Worm (Caenorhabditis elegans) whole organism, L1 larva: ENCODE results near the gene fzr-1.

ENCODE experiments used
- F16B12.6 ChIP-seq: fragments of 150-350 bp; optimal IDR thresholded peaks from 2 replicates; lab custom pipeline; 2014; ENCODE audit warnings: missing biosample characterization, missing genetic modification characterization
- ama-1 ChIP-seq: fragments of 150-350 bp; optimal IDR thresholded peaks from 2 replicates; lab custom pipeline; 2014
- ceh-63 ChIP-seq: fragments of 200-800 bp; sonication (Bioruptor generic); optimal IDR thresholded peaks from 2 replicates; lab custom pipeline; 2018; ENCODE audit warnings: mild to moderate bottlenecking, missing genetic modification characterization, missing compliant biosample characterization
- efl-1 ChIP-seq, 4 experiments: fragments of 150-350 bp; optimal IDR thresholded peaks in 3 of 4; peaks in 1 of 4; 1 replicate in 1 of 4; 2 replicates in 3 of 4; lab custom pipeline; 2014; ENCODE audit warnings: missing biosample characterization in 2 of 4, missing genetic modification characterization in 2 of 4, missing genetic modification reagents in 2 of 4
- ets-5 ChIP-seq: fragments of 200-800 bp; sonication (Bioruptor generic); IDR thresholded peaks from 2 replicates; pipeline ENCODE4 v1.3.6; 2022; ENCODE audit warnings: missing genetic modification characterization, missing compliant biosample characterization
- fkh-4 ChIP-seq: sonication (generic microtip); optimal IDR thresholded peaks from 2 replicates; lab custom pipeline; 2016; ENCODE audit warnings: missing compliant biosample characterization, missing genetic modification characterization, borderline replicate concordance
- fkh-8 ChIP-seq: sonication (generic microtip); optimal IDR thresholded peaks from 2 replicates; lab custom pipeline; 2016; ENCODE audit warnings: mild to moderate bottlenecking, missing genetic modification characterization, missing compliant biosample characterization
- grh-1 ChIP-seq: fragments of 200-800 bp; sonication (Bioruptor generic); IDR thresholded peaks from 2 replicates; pipeline ENCODE4 v1.3.6; 2022; ENCODE audit warnings: missing genetic modification reagents, missing genetic modification characterization, missing compliant biosample characterization
- isw-1 ChIP-seq: fragments of 200-800 bp; sonication (Bioruptor generic); IDR thresholded peaks from 2 replicates; pipeline ENCODE4 v1.3.6; 2022; ENCODE audit warnings: missing genetic modification characterization, missing compliant biosample characterization
- jun-1 ChIP-seq: fragments of 150-350 bp; optimal IDR thresholded peaks from 2 replicates; lab custom pipeline; 2014; ENCODE audit warnings: missing biosample characterization, missing genetic modification reagents, missing genetic modification characterization
- lin-14 ChIP-seq: fragments of 200-800 bp; sonication (Bioruptor generic); optimal IDR thresholded peaks from 2 replicates; lab custom pipeline; 2018; ENCODE audit warnings: mild to moderate bottlenecking, missing genetic modification characterization, moderate library complexity, missing compliant biosample characterization
- lin-39 ChIP-seq: fragments of 150-350 bp; optimal IDR thresholded peaks from 2 replicates; lab custom pipeline; 2014; ENCODE audit warnings: missing biosample characterization, missing genetic modification reagents, missing genetic modification characterization
- lsy-2 ChIP-seq, 2 experiments: fragments of 150-350 bp; optimal IDR thresholded peaks; 2 replicates each; lab custom pipeline; 2014; ENCODE audit warnings: missing biosample characterization in 2 of 2, missing genetic modification characterization in 2 of 2
- mdl-1 ChIP-seq, 2 experiments: fragments of 150-350 bp; optimal IDR thresholded peaks; 2 replicates each; lab custom pipeline; 2014 to 2017; ENCODE audit warnings: missing biosample characterization in 2 of 2, missing genetic modification characterization in 2 of 2, inconsistent platforms in 1 of 2
- mep-1 ChIP-seq: fragments of 150-350 bp; optimal IDR thresholded peaks from 2 replicates; lab custom pipeline; 2014; ENCODE audit warnings: missing biosample characterization, missing genetic modification characterization
- nhr-28 ChIP-seq: fragments of 150-350 bp; optimal IDR thresholded peaks from 2 replicates; lab custom pipeline; 2014; ENCODE audit warnings: missing biosample characterization, missing genetic modification characterization
- nhr-47 ChIP-seq: sonication (generic microtip); optimal IDR thresholded peaks from 2 replicates; lab custom pipeline; 2016; ENCODE audit warnings: mild to moderate bottlenecking, missing genetic modification characterization, moderate library complexity, missing compliant biosample characterization
- nhr-77 ChIP-seq: fragments of 150-350 bp; optimal IDR thresholded peaks from 2 replicates; lab custom pipeline; 2014; ENCODE audit warnings: missing biosample characterization, missing genetic modification characterization
- nhr-84 ChIP-seq: sonication (generic microtip); optimal IDR thresholded peaks from 2 replicates; lab custom pipeline; 2017; ENCODE audit warnings: missing biosample characterization, missing genetic modification characterization
- nhr-85 ChIP-seq: sonication (generic microtip); peaks from one replicate; lab custom pipeline; 2016; ENCODE audit warnings: missing genetic modification characterization, inconsistent platforms, missing compliant biosample characterization
- nhr-90 ChIP-seq: sonication (generic microtip); optimal IDR thresholded peaks from 2 replicates; lab custom pipeline; 2016; ENCODE audit warnings: mild to moderate bottlenecking, missing genetic modification characterization, missing compliant biosample characterization; ENCODE audit not compliant: poor library complexity
- pax-3 ChIP-seq: fragments of 200-800 bp; sonication (Bioruptor generic); optimal IDR thresholded peaks from 2 replicates; lab custom pipeline; 2018; ENCODE audit warnings: mild to moderate bottlenecking, missing genetic modification characterization, moderate library complexity, missing compliant biosample characterization
- pqm-1 ChIP-seq: sonication (generic microtip); optimal IDR thresholded peaks from 3 replicates; lab custom pipeline; 2017; ENCODE audit warnings: missing biosample characterization, missing genetic modification characterization
- skn-1 ChIP-seq: fragments of 150-350 bp; optimal IDR thresholded peaks from 2 replicates; lab custom pipeline; 2014; ENCODE audit warnings: missing biosample characterization, missing genetic modification characterization
- snu-23 ChIP-seq: sonication (generic microtip); optimal IDR thresholded peaks from 2 replicates; lab custom pipeline; 2016; ENCODE audit warnings: missing genetic modification characterization, missing compliant biosample characterization
- sup-37 ChIP-seq: fragments of 200-800 bp; sonication (Bioruptor generic); optimal IDR thresholded peaks from 2 replicates; lab custom pipeline; 2018; ENCODE audit warnings: mild to moderate bottlenecking, missing genetic modification characterization, missing compliant biosample characterization
- swsn-7 ChIP-seq: sonication (generic microtip); optimal IDR thresholded peaks from 2 replicates; lab custom pipeline; 2016; ENCODE audit warnings: missing genetic modification characterization, missing compliant biosample characterization
- tbx-2 ChIP-seq: sonication (generic microtip); optimal IDR thresholded peaks from 2 replicates; lab custom pipeline; 2016; ENCODE audit warnings: missing genetic modification characterization, missing compliant biosample characterization
- unc-130 ChIP-seq: fragments of 150-350 bp; optimal IDR thresholded peaks from 2 replicates; lab custom pipeline; 2017; ENCODE audit warnings: missing biosample characterization, missing genetic modification characterization, inconsistent platforms
- unc-30 ChIP-seq: sonication (generic microtip); optimal IDR thresholded peaks from 2 replicates; lab custom pipeline; 2017; ENCODE audit warnings: missing biosample characterization, missing genetic modification characterization
- zip-4 ChIP-seq: fragments of 200-800 bp; sonication (Bioruptor generic); optimal IDR thresholded peaks from 2 replicates; lab custom pipeline; 2018; ENCODE audit warnings: mild to moderate bottlenecking, missing genetic modification characterization, moderate library complexity, missing compliant biosample characterization
- ztf-11 ChIP-seq, 2 experiments: sonication (generic microtip); optimal IDR thresholded peaks; 2 replicates each; lab custom pipeline; 2016 to 2017; ENCODE audit warnings: missing genetic modification characterization in 2 of 2, missing biosample characterization in 1 of 2, missing compliant biosample characterization in 1 of 2
- ztf-4 ChIP-seq: fragments of 150-350 bp; optimal IDR thresholded peaks from 2 replicates; lab custom pipeline; 2014; ENCODE audit warnings: missing biosample characterization, missing genetic modification characterization

The fzr-1 gene

DNA sequence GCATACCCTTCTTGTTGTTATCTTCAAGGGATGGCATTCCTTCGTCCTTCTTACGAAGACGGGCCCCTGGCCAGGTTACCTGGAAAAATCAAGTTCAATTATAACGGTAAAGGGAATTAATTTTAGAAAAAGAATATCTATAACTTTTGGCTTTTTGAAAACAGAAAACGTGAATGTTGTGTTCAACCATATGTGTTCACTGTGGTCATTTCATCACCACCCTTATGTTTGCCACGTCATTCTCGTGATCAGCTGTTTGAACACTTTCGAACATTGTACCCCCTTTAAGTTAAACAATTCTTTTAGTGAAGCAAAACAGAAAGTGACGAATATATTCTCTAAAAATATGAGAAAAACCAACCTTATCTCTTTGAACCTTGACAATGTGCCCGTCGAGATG is 25.5 kb downstream of the fzr-1 start:
- no peak for TF ChIP-seq F16B12.6
- no peak for TF ChIP-seq efl-1 (optimal IDR thresholded peaks at IDR 0.05; lab: Kevin White, UChicago)
- TF ChIP-seq efl-1 (GFP tag; optimal IDR thresholded peaks at IDR 0.05 in 1 of 2; lab: Kevin White, UChicago), result peak in 1 of 2 experiments; percentile 39
- peak; percentile 26 for TF ChIP-seq nhr-85

DNA sequence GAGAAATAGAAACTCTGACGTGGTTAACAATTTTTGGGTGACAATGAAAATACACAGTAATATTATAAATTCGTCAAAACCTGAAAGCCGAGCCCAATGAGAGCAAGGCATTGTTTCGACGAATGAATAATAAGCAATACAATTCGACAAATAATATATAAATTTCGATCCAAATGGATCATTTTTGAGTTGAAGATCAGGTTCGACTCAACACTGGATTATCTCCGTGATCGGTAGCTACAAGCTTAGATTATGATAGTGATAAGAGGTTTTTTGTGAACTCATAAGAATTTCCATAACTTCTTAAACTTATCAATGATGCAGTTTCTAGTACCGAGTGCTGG is 26.4 kb downstream of the fzr-1 start:
- peak; percentile 21 for TF ChIP-seq lin-14
- peak; percentile 19 for TF ChIP-seq snu-23 (GFP tag; lab: Kevin White, UChicago)
- no peak for TF ChIP-seq pax-3 (tag; lab: Kevin White, UChicago)
- peak; percentile 25 for TF ChIP-seq nhr-90
- peak; percentile 2 for TF ChIP-seq jun-1 (tag; lab: Kevin White, UChicago)
- peak; percentile 16 for TF ChIP-seq zip-4 (GFP tag; lab: Kevin White, UChicago)

DNA sequence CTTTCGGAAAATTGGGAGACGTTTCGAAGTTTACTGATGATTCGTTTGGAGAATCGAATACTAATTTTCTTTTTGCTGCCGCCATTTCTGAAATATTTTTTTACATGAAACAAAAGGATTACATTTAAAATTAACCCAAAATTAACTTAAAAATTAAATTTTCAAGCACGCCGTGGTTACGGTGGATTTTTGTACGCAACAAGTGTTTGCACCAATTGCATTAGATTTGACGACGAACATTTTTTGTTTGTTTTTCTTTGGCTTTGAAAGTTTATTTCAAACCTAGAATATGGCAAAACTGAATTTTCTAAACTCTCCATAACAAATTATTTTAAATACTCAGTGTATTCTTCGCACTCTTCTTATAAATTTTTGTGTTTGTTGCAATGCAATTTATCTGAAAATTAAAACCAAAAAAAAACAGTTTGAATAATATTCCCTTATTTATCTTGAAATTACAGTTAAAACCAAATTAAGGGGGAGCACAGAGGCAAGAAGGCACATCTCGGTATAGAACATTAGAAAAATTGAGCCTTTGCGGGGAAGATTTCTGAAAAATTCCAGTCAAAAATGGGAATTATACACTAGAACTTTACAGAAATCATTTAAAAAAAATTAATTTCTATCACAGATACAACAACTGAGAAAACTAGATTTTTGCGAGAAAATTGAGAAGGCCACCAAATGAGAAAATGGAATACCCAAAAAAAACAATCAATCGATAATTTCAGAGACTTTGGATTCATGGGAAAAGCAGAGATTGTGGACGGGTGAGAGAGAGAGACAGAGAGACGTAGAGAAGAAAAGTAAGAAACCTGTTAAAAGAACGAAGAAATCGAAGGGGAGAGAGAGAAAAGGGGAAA is 27.0 kb downstream of the fzr-1 start, which contains the start of gene hal-3:
hal-3 (minus strand) TSS at position 87 of the 863 bp plus-strand sequence.
- TF ChIP-seq nhr-47 (peak; percentile 1), fkh-8 (no peak), unc-30 (tag; lab: Kevin White, UChicago) (no peak), ama-1 (peak; percentile 16), mep-1 (no peak), tbx-2 (tag; lab: Kevin White, UChicago) (no peak), swsn-7 (tag; lab: Kevin White, UChicago) (no peak), ztf-4 (peak; percentile 5), lin-39 (tag; lab: Kevin White, UChicago) (no peak), pqm-1 (tag; lab: Kevin White, UChicago) (no peak), efl-1 (optimal IDR thresholded peaks at IDR 0.05; lab: Kevin White, UChicago) (no peak), efl-1 (GFP tag; optimal IDR thresholded peaks at IDR 0.05 in 1 of 2; lab: Kevin White, UChicago) (peak in 1 of 2 experiments; percentile 77), nhr-77 (tag; lab: Kevin White, UChicago) (no peak), lsy-2 (tag; optimal IDR thresholded peaks at IDR 0.05; lab: Kevin White, UChicago) (peak in 1 of 2 experiments; percentile 54), jun-1 (tag; lab: Kevin White, UChicago) (no peak), nhr-28 (tag; lab: Kevin White, UChicago) (no peak), ceh-63 (GFP tag; lab: Kevin White, UChicago) (no peak), sup-37 (GFP tag; lab: Kevin White, UChicago) (no peak), isw-1 (GFP tag; lab: Robert Waterston, UW) (no peak), nhr-85 (no peak)

DNA sequence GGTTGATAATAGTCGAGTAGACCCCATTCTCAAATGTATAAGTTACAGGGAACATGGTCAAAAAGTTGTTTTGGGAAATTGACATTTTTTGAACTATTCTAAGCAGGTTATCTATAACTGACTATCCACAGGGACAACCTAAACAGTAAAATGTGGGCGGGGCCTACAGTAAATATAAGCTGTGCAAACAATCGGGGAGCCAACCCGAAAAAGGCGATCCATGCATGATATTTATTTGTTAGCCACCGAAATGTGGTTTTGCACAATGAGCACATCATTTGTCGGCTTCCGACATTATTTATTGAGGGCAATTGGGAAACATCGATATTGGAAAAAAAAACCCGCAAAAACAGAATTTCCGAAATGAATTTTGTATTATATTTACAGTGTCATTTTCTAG is 29.5 kb downstream of the fzr-1 start, which contains the start of gene hlh-6:
hlh-6 (minus strand) TSS at position 101 of the 400 bp plus-strand sequence.
- TF ChIP-seq nhr-84 (tag; lab: Kevin White, UChicago), result no peak
- TF ChIP-seq ztf-11 (tag; optimal IDR thresholded peaks at IDR 0.05; lab: Kevin White, UChicago), result no peak
- no peak for TF ChIP-seq grh-1 (GFP tag; lab: Robert Waterston, UW)
- TF ChIP-seq unc-130, result no peak
- TF ChIP-seq nhr-77 (tag; lab: Kevin White, UChicago), result no peak
- TF ChIP-seq, all 84 proteins: peak for 0

DNA sequence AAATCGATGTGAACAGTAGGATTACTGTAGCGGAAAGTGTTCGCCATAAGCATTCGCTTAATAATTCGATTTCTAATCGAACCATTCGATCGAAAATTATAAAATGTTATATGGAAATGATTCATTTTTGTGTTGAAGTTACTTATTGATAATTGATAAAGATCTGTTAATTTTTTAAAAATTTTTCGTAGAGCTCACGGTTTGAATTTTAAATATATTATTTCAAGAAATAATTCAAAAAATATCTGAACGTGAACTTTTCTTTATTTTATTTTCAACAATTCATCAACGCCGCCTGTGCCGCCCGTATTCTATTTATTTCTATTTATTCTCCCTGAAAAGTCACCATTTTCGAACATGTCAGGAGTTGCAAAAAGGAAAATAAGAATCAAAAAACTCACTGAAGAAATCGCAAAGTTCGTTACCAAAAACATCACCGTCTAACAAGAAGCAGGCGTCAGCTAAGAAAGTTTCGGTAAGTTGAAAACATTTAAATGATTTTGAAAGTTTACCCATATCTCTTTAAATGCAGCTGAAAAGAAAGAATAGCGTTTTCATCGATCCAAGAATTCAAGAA is 32.8 kb downstream of the fzr-1 start, which contains the start of the genes T15H9.5 and T15H9.4:
T15H9.5 (minus strand) TSS at position 101 of the 577 bp plus-strand sequence.
T15H9.4 (plus strand) TSS at position 527 of the 577 bp plus-strand sequence.
- TF ChIP-seq skn-1 (tag; lab: Kevin White, UChicago) (no peak), fkh-4 (no peak), unc-130 (no peak), mdl-1 (tag; optimal IDR thresholded peaks at IDR 0.05; lab: Kevin White, UChicago) (no peak), ets-5 (GFP tag; lab: Robert Waterston, UW) (no peak), lin-14 (no peak)
